Worm (Caenorhabditis elegans) whole organism, young adult: Measurements from ENCODE around the gene nhr-4.
A peak's percentile ranks its signal among the peaks of the same experiment; 100 is the strongest.

Experiments
- B0261.1 ChIP-seq: sonication (generic microtip); optimal IDR thresholded peaks from 2 replicates; lab custom pipeline; 2016; ENCODE audit warnings: mild to moderate bottlenecking, missing genetic modification characterization, moderate library complexity, missing compliant biosample characterization
- C17E4.6 ChIP-seq: fragments of 200-800 bp; sonication (Bioruptor generic); IDR thresholded peaks from 2 replicates; pipeline ENCODE4 v1.3.6; 2022; ENCODE audit warnings: missing genetic modification reagents, missing genetic modification characterization, missing compliant biosample characterization
- F22D6.2 ChIP-seq: sonication (generic microtip); optimal IDR thresholded peaks from 2 replicates; lab custom pipeline; 2016; ENCODE audit warnings: mild to moderate bottlenecking, missing genetic modification characterization, missing compliant biosample characterization
- F23B12.7 ChIP-seq: sonication (generic microtip); optimal IDR thresholded peaks from 2 replicates; lab custom pipeline; 2017; ENCODE audit warnings: missing genetic modification characterization, mild to moderate bottlenecking, missing compliant biosample characterization, antibody characterized with exemption, moderate library complexity; ENCODE audit not compliant: insufficient read depth
- F33H1.4 ChIP-seq: fragments of 200-800 bp; sonication (Bioruptor generic); IDR thresholded peaks from 2 replicates; pipeline ENCODE4 v1.3.6; 2022; ENCODE audit warnings: missing genetic modification reagents, missing genetic modification characterization, missing compliant biosample characterization
- F37B4.10 ChIP-seq: fragments of 200-800 bp; sonication (Bioruptor generic); IDR thresholded peaks from 2 replicates; pipeline ENCODE4 v1.3.6; 2022; ENCODE audit warnings: missing genetic modification characterization, missing compliant biosample characterization
- F39B2.1 ChIP-seq: fragments of 200-800 bp; sonication (Bioruptor generic); IDR thresholded peaks from 2 replicates; pipeline ENCODE4 v1.3.6; 2022; ENCODE audit warnings: missing genetic modification reagents, missing genetic modification characterization, missing compliant biosample characterization
- F57A8.1 ChIP-seq: fragments of 200-800 bp; sonication (Bioruptor generic); optimal IDR thresholded peaks from 2 replicates; lab custom pipeline; 2018; ENCODE audit warnings: mild to moderate bottlenecking, missing genetic modification characterization, moderate library complexity, missing compliant biosample characterization
- T07F8.4 ChIP-seq: sonication (generic microtip); optimal IDR thresholded peaks from 2 replicates; lab custom pipeline; 2016; ENCODE audit warnings: mild to moderate bottlenecking, missing genetic modification characterization, moderate library complexity, missing compliant biosample characterization
- Y53G8AR.9 ChIP-seq: fragments of 200-800 bp; sonication (Bioruptor generic); conservative IDR thresholded peaks from 2 replicates; pipeline ENCODE4 v1.3.6; 2022; ENCODE audit warnings: missing genetic modification reagents, missing genetic modification characterization, missing compliant biosample characterization
- Y67H2A.10 ChIP-seq: fragments of 200-800 bp; sonication (Bioruptor generic); conservative IDR thresholded peaks from 2 replicates; pipeline ENCODE4 v1.3.6; 2022; ENCODE audit warnings: missing genetic modification reagents, missing genetic modification characterization, missing compliant biosample characterization
- Y95B8A.8 ChIP-seq: fragments of 200-800 bp; sonication (Bioruptor generic); IDR thresholded peaks from 2 replicates; pipeline ENCODE4 v1.3.6; 2022; ENCODE audit warnings: missing genetic modification reagents, missing genetic modification characterization, missing compliant biosample characterization
- ZK185.1 ChIP-seq: sonication (generic microtip); optimal IDR thresholded peaks from 2 replicates; lab custom pipeline; 2016; ENCODE audit warnings: mild to moderate bottlenecking, missing genetic modification characterization, missing compliant biosample characterization; ENCODE audit not compliant: poor library complexity, severe bottlenecking
- attf-5 ChIP-seq: fragments of 200-800 bp; sonication (Bioruptor generic); optimal IDR thresholded peaks from 2 replicates; lab custom pipeline; 2018; ENCODE audit warnings: mild to moderate bottlenecking, missing genetic modification characterization, missing compliant biosample characterization
- attf-6 ChIP-seq: fragments of 200-800 bp; sonication (Bioruptor generic); IDR thresholded peaks from 2 replicates; pipeline ENCODE4 v1.3.6; 2022; ENCODE audit warnings: missing genetic modification reagents, missing genetic modification characterization, missing compliant biosample characterization
- ccch-3 ChIP-seq: fragments of 200-800 bp; sonication (Bioruptor generic); optimal IDR thresholded peaks from 2 replicates; lab custom pipeline; 2018; ENCODE audit warnings: mild to moderate bottlenecking, missing genetic modification characterization, missing compliant biosample characterization
- cebp-2 ChIP-seq: fragments of 200-800 bp; sonication (Bioruptor generic); IDR thresholded peaks from 2 replicates; pipeline ENCODE4 v1.3.6; 2022; ENCODE audit warnings: missing genetic modification characterization, missing compliant biosample characterization
- dpff-1 ChIP-seq: sonication (generic microtip); optimal IDR thresholded peaks from 2 replicates; lab custom pipeline; 2017; ENCODE audit warnings: mild to moderate bottlenecking, missing genetic modification characterization, missing compliant biosample characterization
- dpl-1 ChIP-seq: fragments of 150-350 bp; optimal IDR thresholded peaks from 2 replicates; lab custom pipeline; 2014; ENCODE audit warnings: missing biosample characterization, missing genetic modification reagents, missing genetic modification characterization
- efl-1 ChIP-seq: fragments of 150-350 bp; optimal IDR thresholded peaks from 2 replicates; lab custom pipeline; 2014; ENCODE audit warnings: missing biosample characterization, missing genetic modification reagents, missing genetic modification characterization
- egl-18 ChIP-seq: fragments of 200-800 bp; sonication (Bioruptor generic); IDR thresholded peaks from 2 replicates; pipeline ENCODE4 v1.3.6; 2022; ENCODE audit warnings: missing genetic modification reagents, missing genetic modification characterization, missing compliant biosample characterization
- ekl-4 ChIP-seq: fragments of 200-800 bp; sonication (Bioruptor generic); IDR thresholded peaks from 2 replicates; pipeline ENCODE4 v1.3.6; 2022; ENCODE audit warnings: missing genetic modification reagents, missing genetic modification characterization, missing compliant biosample characterization
- ets-4 ChIP-seq: fragments of 200-800 bp; sonication (Bioruptor generic); optimal IDR thresholded peaks from 2 replicates; lab custom pipeline; 2018; ENCODE audit warnings: mild to moderate bottlenecking, missing genetic modification characterization, missing compliant biosample characterization
- fkh-3 ChIP-seq: sonication (generic microtip); optimal IDR thresholded peaks from 2 replicates; lab custom pipeline; 2016; ENCODE audit warnings: mild to moderate bottlenecking, missing genetic modification characterization, missing compliant biosample characterization
- him-1 ChIP-seq: sonication (generic microtip); optimal IDR thresholded peaks from 2 replicates; lab custom pipeline; 2016; ENCODE audit warnings: missing genotype, missing genetic modification reagents, missing genetic modification characterization, missing compliant biosample characterization
- hlh-26 ChIP-seq: fragments of 200-800 bp; sonication (Bioruptor generic); conservative IDR thresholded peaks from 2 replicates; pipeline ENCODE4 v1.3.6; 2022; ENCODE audit warnings: missing genetic modification reagents, missing genetic modification characterization, missing compliant biosample characterization
- lin-54 ChIP-seq: fragments of 200-800 bp; sonication (Bioruptor generic); optimal IDR thresholded peaks from 2 replicates; lab custom pipeline; 2018; ENCODE audit warnings: mild to moderate bottlenecking, missing genetic modification characterization, missing compliant biosample characterization
- lsl-1 ChIP-seq: fragments of 200-800 bp; sonication (Bioruptor generic); optimal IDR thresholded peaks from 2 replicates; lab custom pipeline; 2018; ENCODE audit warnings: mild to moderate bottlenecking, missing genetic modification characterization, moderate library complexity, missing compliant biosample characterization
- madf-6 ChIP-seq: fragments of 200-800 bp; sonication (Bioruptor generic); IDR thresholded peaks from 2 replicates; pipeline ENCODE4 v1.3.6; 2022; ENCODE audit warnings: missing genetic modification reagents, missing genetic modification characterization, missing compliant biosample characterization
- nhr-120 ChIP-seq: fragments of 200-800 bp; sonication (Bioruptor generic); IDR thresholded peaks from 2 replicates; pipeline ENCODE4 v1.3.6; 2022; ENCODE audit warnings: missing genetic modification characterization, missing compliant biosample characterization
- nhr-179 ChIP-seq: sonication (generic microtip); optimal IDR thresholded peaks from 2 replicates; lab custom pipeline; 2016; ENCODE audit warnings: mild to moderate bottlenecking, missing genetic modification characterization, missing compliant biosample characterization
- nhr-80 ChIP-seq: sonication (generic microtip); optimal IDR thresholded peaks from 2 replicates; lab custom pipeline; 2016; ENCODE audit warnings: missing genetic modification characterization, missing compliant biosample characterization
- pha-4 ChIP-seq: fragments of 150-350 bp; sonication (generic microtip); optimal IDR thresholded peaks from 2 replicates; lab custom pipeline; 2014; ENCODE audit warnings: missing biosample characterization, missing genetic modification reagents, missing genetic modification characterization
- rec-8 ChIP-seq, 2 experiments: sonication (generic microtip); optimal IDR thresholded peaks; 2 replicates each; lab custom pipeline; 2016; ENCODE audit warnings: mild to moderate bottlenecking in 2 of 2, missing genetic modification characterization in 2 of 2, missing genetic modification reagents in 2 of 2, missing genotype in 2 of 2, missing biosample characterization in 1 of 2, missing compliant biosample characterization in 1 of 2, moderate library complexity in 1 of 2
- snpc-1.1 ChIP-seq: sonication (generic microtip); optimal IDR thresholded peaks from 2 replicates; lab custom pipeline; 2017; ENCODE audit warnings: missing genetic modification characterization, mild to moderate bottlenecking, missing compliant biosample characterization, antibody characterized with exemption, moderate library complexity, missing genotype, missing genetic modification reagents; ENCODE audit not compliant: insufficient read depth
- snpc-3.4 ChIP-seq: sonication (generic microtip); optimal IDR thresholded peaks from 2 replicates; lab custom pipeline; 2017; ENCODE audit warnings: missing genetic modification characterization, mild to moderate bottlenecking, missing compliant biosample characterization, antibody characterized with exemption, moderate library complexity, missing genotype, missing genetic modification reagents
- snpc-4 ChIP-seq, 5 experiments: fragments of 150-350 bp in 1 of 5; sonication (generic microtip) in 4 of 5; optimal IDR thresholded peaks; 2 replicates each; lab custom pipeline; 2014 to 2018; ENCODE audit warnings: missing genetic modification characterization in 5 of 5, missing biosample characterization in 3 of 5, antibody characterized with exemption in 2 of 5, mild to moderate bottlenecking in 2 of 5, missing compliant biosample characterization in 2 of 5, missing genotype in 2 of 5, moderate library complexity in 2 of 5, missing genetic modification reagents in 1 of 5
- somi-1 ChIP-seq: fragments of 200-800 bp; sonication (Bioruptor generic); optimal IDR thresholded peaks from 2 replicates; lab custom pipeline; 2018; ENCODE audit warnings: mild to moderate bottlenecking, missing genetic modification characterization, missing compliant biosample characterization
- tbp1 ChIP-seq: fragments of 200-800 bp; sonication (Bioruptor generic); optimal IDR thresholded peaks from 2 replicates; lab custom pipeline; 2018; ENCODE audit warnings: mild to moderate bottlenecking, missing genetic modification characterization, missing compliant biosample characterization
- unc-62 ChIP-seq: fragments of 150-350 bp; optimal IDR thresholded peaks from 2 replicates; lab custom pipeline; 2014; ENCODE audit warnings: missing biosample characterization, missing genetic modification reagents, missing genetic modification characterization
- ztf-22 ChIP-seq: fragments of 200-800 bp; sonication (Bioruptor generic); optimal IDR thresholded peaks from 2 replicates; lab custom pipeline; 2018; ENCODE audit warnings: mild to moderate bottlenecking, missing genetic modification characterization, moderate library complexity, missing compliant biosample characterization
- ztf-26 ChIP-seq: sonication (generic microtip); optimal IDR thresholded peaks from 2 replicates; lab custom pipeline; 2017; ENCODE audit warnings: missing genetic modification characterization, missing compliant biosample characterization
- ztf-28 ChIP-seq: fragments of 200-800 bp; sonication (Bioruptor generic); IDR thresholded peaks from 2 replicates; pipeline ENCODE4 v1.3.6; 2022; ENCODE audit warnings: missing genetic modification reagents, missing genetic modification characterization, missing compliant biosample characterization

Gene nhr-4

DNA sequence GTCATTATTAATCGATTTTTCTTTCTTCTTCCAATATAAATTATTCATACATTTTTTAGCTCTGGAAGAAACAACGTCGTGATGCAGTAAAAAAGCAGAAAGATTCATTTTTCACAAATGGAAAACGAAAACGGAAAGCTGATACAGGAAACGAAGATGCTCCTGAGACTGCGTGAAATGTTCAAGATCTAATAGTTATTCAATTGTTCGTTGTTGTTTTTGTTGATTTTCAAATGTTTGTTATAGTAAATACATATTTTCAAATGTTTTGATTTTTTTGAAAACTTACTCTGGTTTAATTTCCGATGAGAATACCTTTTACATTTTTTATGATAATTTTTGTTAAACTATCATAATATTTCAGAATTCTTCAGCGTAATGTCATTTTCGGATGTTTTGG is 15.3 kb upstream of the nhr-4 start, which contains the start of gene K07F5.16:
TSS of gene K07F5.16 (plus strand) at position 301 of the 400 bp plus-strand sequence.
- TF ChIP-seq F23B12.7 (tag; lab: Kevin White, UChicago) (no peak), F37B4.10 (GFP tag; lab: Robert Waterston, UW) (no peak), B0261.1 (no peak), him-1 (tag; lab: Kevin White, UChicago) (no peak), tbp1 (no peak), fkh-3 (tag; lab: Kevin White, UChicago) (no peak), ztf-26 (tag; lab: Kevin White, UChicago) (no peak), Y67H2A.10 (no peak), T07F8.4 (no peak)

ce11 chrIV:9864778-9865177 is 14.4 kb upstream of the nhr-4 start, which contains the start of the genes K07F5.15 and K07F5.22:
Gene K07F5.15, plus strand, starts transcription at chrIV:9865078.
Gene K07F5.22, plus strand, starts transcription at chrIV:9865078.
- TF ChIP-seq nhr-120 = no peak
- no peak for TF ChIP-seq Y95B8A.8 (GFP tag; lab: Robert Waterston, UW)
- no peak for TF ChIP-seq efl-1 (GFP tag; lab: Kevin White, UChicago)
- TF ChIP-seq cebp-2 = no peak
- TF ChIP-seq fkh-3 (tag; lab: Kevin White, UChicago) = no peak

DNA sequence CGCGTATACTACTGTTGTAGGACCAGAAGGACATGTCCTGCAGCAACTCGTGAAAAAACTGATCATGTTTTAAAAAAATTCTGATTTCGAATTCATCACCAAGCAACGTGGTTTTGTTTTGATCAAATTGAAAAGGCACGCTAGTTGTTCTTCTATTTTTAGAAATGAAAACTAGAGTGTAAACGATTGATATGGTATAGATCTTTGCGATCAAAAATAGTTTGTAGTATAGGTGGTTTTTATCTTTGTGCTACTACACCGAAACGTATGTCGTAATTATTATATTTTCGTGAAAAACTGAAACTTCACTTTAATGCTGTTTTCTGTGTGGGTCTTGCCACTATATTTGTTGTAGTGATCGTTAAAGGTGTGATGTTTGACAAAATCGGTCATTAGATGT is 12.3 kb upstream of the nhr-4 start:
- TF ChIP-seq snpc-1.1 = no peak
- TF ChIP-seq lsl-1 (GFP tag; lab: Kevin White, UChicago) = no peak
- TF ChIP-seq F33H1.4 (GFP tag; lab: Robert Waterston, UW) = no peak
- no peak for TF ChIP-seq snpc-3.4 (tag; lab: Kevin White, UChicago)
- TF ChIP-seq ekl-4 (GFP tag; lab: Robert Waterston, UW) = no peak
- no peak for TF ChIP-seq dpff-1 (tag; lab: Kevin White, UChicago)
- no peak for TF ChIP-seq F22D6.2 (tag; lab: Kevin White, UChicago)
- no peak for TF ChIP-seq cebp-2
- no peak for TF ChIP-seq F57A8.1
- TF ChIP-seq attf-6 (GFP tag; lab: Robert Waterston, UW) = no peak
- TF ChIP-seq tbp1 = no peak
- no peak for TF ChIP-seq egl-18
- no peak for TF ChIP-seq attf-5 (GFP tag; lab: Kevin White, UChicago)

DNA sequence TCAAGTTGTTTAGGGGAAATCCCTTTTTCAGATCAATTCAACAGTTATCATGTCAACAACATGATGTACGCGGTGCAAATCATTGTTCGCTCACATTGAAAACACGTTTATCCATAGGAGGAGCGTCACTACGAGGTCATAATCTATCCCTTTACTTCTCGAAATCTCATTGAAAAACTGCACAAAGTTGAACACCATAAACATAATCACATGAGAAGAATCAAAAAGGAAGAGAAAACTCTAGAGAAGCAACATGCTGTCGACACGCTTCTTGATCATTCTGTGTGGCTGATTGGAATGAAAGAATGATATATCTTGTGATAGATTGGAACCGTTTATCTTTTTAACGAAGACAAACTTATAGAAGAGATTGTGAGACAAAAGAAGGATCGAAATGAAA is 11.2 kb upstream of the nhr-4 start:
- TF ChIP-seq ztf-28 (GFP tag; lab: Robert Waterston, UW) (no peak), Y67H2A.10 (no peak), ccch-3 (GFP tag; lab: Kevin White, UChicago) (no peak), unc-62 (no peak), attf-5 (GFP tag; lab: Kevin White, UChicago) (no peak), hlh-26 (GFP tag; lab: Robert Waterston, UW) (no peak), snpc-4 (GFP tag; optimal IDR thresholded peaks at IDR 0.05; lab: Kevin White, UChicago) (no peak), snpc-4 (tag; optimal IDR thresholded peaks at IDR 0.05; lab: Kevin White, UChicago) (no peak), lsl-1 (GFP tag; lab: Kevin White, UChicago) (no peak), ztf-22 (GFP tag; lab: Kevin White, UChicago) (no peak), F39B2.1 (GFP tag; lab: Robert Waterston, UW) (no peak), lin-54 (GFP tag; lab: Kevin White, UChicago) (no peak), madf-6 (GFP tag; lab: Robert Waterston, UW) (no peak), nhr-80 (tag; lab: Kevin White, UChicago) (peak; percentile 3), C17E4.6 (GFP tag; lab: Robert Waterston, UW) (no peak), tbp1 (peak; percentile 3), dpl-1 (GFP tag; lab: Kevin White, UChicago) (no peak), rec-8 (tag; optimal IDR thresholded peaks at IDR 0.05; lab: Kevin White, UChicago) (no peak), pha-4 (tag; lab: Kevin White, UChicago) (no peak), ZK185.1 (tag; lab: Kevin White, UChicago) (no peak), efl-1 (GFP tag; lab: Kevin White, UChicago) (no peak), Y53G8AR.9 (GFP tag; lab: Robert Waterston, UW) (no peak), somi-1 (peak; percentile 96), B0261.1 (no peak), Y95B8A.8 (GFP tag; lab: Robert Waterston, UW) (no peak), ets-4 (GFP tag; lab: Kevin White, UChicago) (no peak), nhr-179 (no peak), F57A8.1 (no peak)
